Worm (Caenorhabditis elegans): ENCODE measurements around the gene K07F5.15.

The K07F5.15 gene

DNA sequence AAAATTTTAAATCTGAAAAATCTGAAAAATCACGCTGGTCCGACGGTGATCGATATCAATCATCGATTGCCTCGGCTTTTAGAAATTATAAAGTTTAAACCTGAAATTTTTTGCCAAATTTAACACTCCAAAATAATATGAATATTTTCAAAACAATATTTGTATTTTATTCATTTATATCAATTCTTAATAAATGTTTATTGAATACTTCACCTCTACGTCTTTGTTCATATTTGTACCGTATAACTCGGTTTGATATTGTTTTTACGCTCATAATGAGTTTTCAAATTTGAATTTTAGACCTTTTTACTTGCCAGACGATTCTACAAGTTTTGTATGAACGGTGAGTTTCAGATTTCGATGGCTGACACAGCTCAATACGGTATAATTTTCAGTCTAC is at the start of gene K07F5.15, which contains the start of gene K07F5.22:
Gene K07F5.15, plus strand, starts transcription at position 301 of the 400 bp plus-strand sequence.
Gene K07F5.22, plus strand, starts transcription at position 301 of the 400 bp plus-strand sequence.
- TF ChIP-seq tbx-9 (tag; optimal IDR thresholded peaks at IDR 0.05; ENCODE audit: borderline replicate concordance): no peak

DNA sequence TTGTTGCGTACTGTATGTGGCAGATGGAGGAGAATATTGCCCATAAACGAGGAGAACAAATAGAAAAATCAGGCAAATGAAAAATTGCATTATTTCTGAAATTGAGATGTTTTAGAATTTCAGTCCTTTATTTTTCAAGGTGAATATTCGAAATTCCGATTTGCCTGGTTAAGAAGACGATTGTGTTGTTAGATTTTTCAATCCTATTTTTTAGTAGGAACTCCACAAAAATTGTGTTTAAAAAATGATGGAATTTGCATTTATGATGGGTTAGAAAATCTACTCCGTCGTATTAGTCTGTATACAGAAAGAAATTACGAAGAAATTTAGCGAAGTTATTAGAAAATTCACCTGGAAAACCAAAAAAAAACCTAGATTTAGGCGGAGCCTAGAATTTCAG is 49.4 kb upstream of the K07F5.15 start, which contains the start of gene egl-20:
Gene egl-20, minus strand, starts transcription at position 101 of the 400 bp plus-strand sequence.
- no peak for TF ChIP-seq ztf-28 (GFP tag; IDR thresholded peaks at IDR 0.05)

DNA sequence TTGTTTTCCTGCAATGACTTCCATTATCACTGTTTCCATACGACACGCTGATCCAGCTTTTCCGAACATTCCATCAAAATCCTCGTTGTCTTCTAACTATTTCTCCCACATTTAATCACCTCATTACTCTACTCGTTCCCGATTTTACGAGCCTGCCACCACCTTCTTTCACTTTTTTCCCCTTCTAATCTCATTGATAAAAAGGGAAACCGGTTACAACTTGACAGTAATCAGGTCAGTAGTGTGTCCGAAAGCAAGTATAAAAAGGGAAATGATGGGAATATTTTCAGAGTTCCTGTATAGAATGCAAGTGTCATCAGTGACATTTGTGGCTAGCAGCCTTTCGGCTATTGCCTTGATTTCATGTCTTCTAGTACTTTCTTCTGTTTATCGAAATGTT is 43.3 kb upstream of the K07F5.15 start, which contains the start of gene col-123:
Gene col-123, plus strand, starts transcription at position 301 of the 400 bp plus-strand sequence.
- TF ChIP-seq ceh-40 (GFP tag; IDR thresholded peaks at IDR 0.05) (no peak), madf-8 (GFP tag; conservative IDR thresholded peaks at IDR 0.05) (no peak), F10E7.11 (tag; optimal IDR thresholded peaks at IDR 0.05) (no peak), mes-4 (tag; optimal IDR thresholded peaks at IDR 0.05) (no peak), attf-6 (GFP tag; IDR thresholded peaks at IDR 0.05) (no peak), ztf-25 (GFP tag; IDR thresholded peaks at IDR 0.05) (no peak), T26A5.8 (tag; optimal IDR thresholded peaks at IDR 0.05) (no peak), let-526 (GFP tag; IDR thresholded peaks at IDR 0.05) (no peak), F23B12.7 (tag; optimal IDR thresholded peaks at IDR 0.05; ENCODE audit: insufficient read depth) (no peak), Y95B8A.8 (GFP tag; IDR thresholded peaks at IDR 0.05) (no peak), dpl-1 (GFP tag; optimal IDR thresholded peaks at IDR 0.05) (no peak), nhr-27 (tag; optimal IDR thresholded peaks at IDR 0.05) (no peak), tbp1 (GFP tag; optimal IDR thresholded peaks at IDR 0.05) (no peak), nfya-2 (GFP tag; IDR thresholded peaks at IDR 0.05) (no peak), Y79H2A.3 (GFP tag; conservative IDR thresholded peaks at IDR 0.05) (no peak), rpc-1 (optimal IDR thresholded peaks at IDR 0.05) (no peak), rpc-1 (tag; optimal IDR thresholded peaks at IDR 0.05) (no peak), ceh-27 (GFP tag; optimal IDR thresholded peaks at IDR 0.05) (no peak), dpff-1 (tag; optimal IDR thresholded peaks at IDR 0.05) (no peak), unc-130 (GFP tag; optimal IDR thresholded peaks at IDR 0.05) (no peak)

ce11 chrIV:9822585-9822984 is 42.3 kb upstream of the K07F5.15 start:
- TF ChIP-seq ceh-100 (GFP tag; IDR thresholded peaks at IDR 0.05): no peak
- TF ChIP-seq ztf-25 (GFP tag; IDR thresholded peaks at IDR 0.05): no peak
- TF ChIP-seq lin-35 (GFP tag; optimal IDR thresholded peaks at IDR 0.05): no peak
- no peak for TF ChIP-seq lag-1 (GFP tag; IDR thresholded peaks at IDR 0.05)
- no peak for TF ChIP-seq fkh-3 (tag; optimal IDR thresholded peaks at IDR 0.05)
- TF ChIP-seq Y95B8A.8 (GFP tag; IDR thresholded peaks at IDR 0.05): no peak
- no peak for TF ChIP-seq nhr-179 (tag; optimal IDR thresholded peaks at IDR 0.05)
- no peak for TF ChIP-seq somi-1 (GFP tag; optimal IDR thresholded peaks at IDR 0.05)
- no peak for TF ChIP-seq hsf-1 (GFP tag; IDR thresholded peaks at IDR 0.05)
- peak; percentile 65 for TF ChIP-seq zfh-2 (GFP tag; conservative IDR thresholded peaks at IDR 0.05)
- no peak for TF ChIP-seq chd-7 (tag; optimal IDR thresholded peaks at IDR 0.05)
- TF ChIP-seq egl-18 (GFP tag; IDR thresholded peaks at IDR 0.05): no peak
- TF ChIP-seq madf-8 (GFP tag; conservative IDR thresholded peaks at IDR 0.05): 0 out of 2 replicates have a peak, but pooled peaks have one; percentile 16
- TF ChIP-seq attf-3 (GFP tag; conservative IDR thresholded peaks at IDR 0.05): no peak
- no peak for TF ChIP-seq nhr-27 (tag; optimal IDR thresholded peaks at IDR 0.05)
- no peak for TF ChIP-seq rpc-1 (optimal IDR thresholded peaks at IDR 0.05)
- no peak for TF ChIP-seq rpc-1 (tag; optimal IDR thresholded peaks at IDR 0.05)
- no peak for TF ChIP-seq B0019.2 (GFP tag; conservative IDR thresholded peaks at IDR 0.05)
- TF ChIP-seq athp-1 (tag; optimal IDR thresholded peaks at IDR 0.05): no peak
- no peak for TF ChIP-seq pbrm-1 (GFP tag; IDR thresholded peaks at IDR 0.05)
- no peak for TF ChIP-seq snpc-4 (GFP tag; optimal IDR thresholded peaks at IDR 0.05)
- TF ChIP-seq snpc-4 (tag; optimal IDR thresholded peaks at IDR 0.05): no peak
- TF ChIP-seq F37B4.10 (GFP tag; IDR thresholded peaks at IDR 0.05): 0 out of 2 replicates have a peak, but pooled peaks have one; percentile 51
- no peak for TF ChIP-seq tlf-1 (GFP tag; optimal IDR thresholded peaks at IDR 0.05)
